Fruit fly (Drosophila melanogaster) whole organism, embryonic: ENCODE results near the gene Gyc89Da.

Experiments
- Atf-2 ChIP-seq: fragments of 200-800 bp; sonication (Bioruptor generic); optimal IDR thresholded peaks from 2 replicates; lab custom pipeline; 2016; ENCODE audit warnings: missing biosample characterization, missing genetic modification characterization
- Blimp-1 ChIP-seq: fragments of 200-800 bp; sonication (Bioruptor generic); optimal IDR thresholded peaks from 3 replicates; lab custom pipeline; 2018; ENCODE audit warnings: missing biosample characterization, missing genetic modification characterization, mild to moderate bottlenecking, moderate library complexity, missing genetic modification reagents
- BtbVII ChIP-seq: fragments of 200-800 bp; sonication (Bioruptor generic); optimal IDR thresholded peaks from 3 replicates; lab custom pipeline; 2017; ENCODE audit warnings: missing biosample characterization, mild to moderate bottlenecking, missing genetic modification characterization
- CG10321 ChIP-seq: fragments of 200-800 bp; sonication (Bioruptor generic); IDR thresholded peaks from 2 replicates; pipeline ENCODE4 v1.3.6; 2022; ENCODE audit warnings: missing biosample characterization, missing genetic modification characterization
- CG11247 ChIP-seq: fragments of 200-800 bp; sonication (Bioruptor generic); IDR thresholded peaks from 2 replicates; pipeline ENCODE4 v1.3.6; 2022; ENCODE audit warnings: missing biosample characterization, missing genetic modification characterization
- CG12299 ChIP-seq: fragments of 200-800 bp; sonication (Bioruptor generic); optimal IDR thresholded peaks from 2 replicates; lab custom pipeline; 2018; ENCODE audit warnings: missing biosample characterization, mild to moderate bottlenecking, missing genetic modification characterization
- CG1233 ChIP-seq: fragments of 200-800 bp; sonication (Bioruptor generic); optimal IDR thresholded peaks from 4 replicates; lab custom pipeline; 2018; ENCODE audit warnings: missing biosample characterization, mild to moderate bottlenecking, missing genetic modification characterization
- CG14441 ChIP-seq: fragments of 200-800 bp; sonication (Bioruptor generic); IDR thresholded peaks from 2 replicates; pipeline ENCODE4 v1.3.6; 2022; ENCODE audit warnings: missing biosample characterization, missing genetic modification characterization
- CG14860 ChIP-seq: fragments of 200-800 bp; sonication (Bioruptor generic); IDR thresholded peaks from 3 replicates; pipeline ENCODE4 v1.3.6; 2022; ENCODE audit warnings: missing biosample characterization, missing genetic modification characterization; ENCODE audit not compliant: partially characterized antibody
- CG15011 ChIP-seq: fragments of 200-800 bp; sonication (Bioruptor generic); optimal IDR thresholded peaks from 3 replicates; lab custom pipeline; 2018; ENCODE audit warnings: missing biosample characterization, mild to moderate bottlenecking, missing genetic modification characterization
- CG31388 ChIP-seq: fragments of 200-800 bp; sonication (Bioruptor generic); optimal IDR thresholded peaks from 2 replicates; lab custom pipeline; 2016; ENCODE audit warnings: missing biosample characterization, missing genetic modification characterization
- CG31441 ChIP-seq: fragments of 200-800 bp; sonication (Bioruptor generic); IDR thresholded peaks from 2 replicates; pipeline ENCODE4 v1.3.6; 2022; ENCODE audit warnings: missing biosample characterization, missing genetic modification characterization
- CG3726 ChIP-seq: fragments of 200-800 bp; sonication (Bioruptor generic); IDR thresholded peaks from 3 replicates; pipeline ENCODE4, ENCODE4 v1.3.6; 2022; ENCODE audit warnings: missing biosample characterization, missing genetic modification characterization
- CG6765 ChIP-seq: fragments of 200-800 bp; sonication (Bioruptor generic); optimal IDR thresholded peaks from 3 replicates; lab custom pipeline; 2017; ENCODE audit warnings: missing biosample characterization, mild to moderate bottlenecking, missing genetic modification characterization
- CG6854 ChIP-seq: fragments of 200-800 bp; sonication (Bioruptor generic); optimal IDR thresholded peaks from 3 replicates; lab custom pipeline; 2017; ENCODE audit warnings: missing biosample characterization, mild to moderate bottlenecking, missing genetic modification characterization
- CG7271 ChIP-seq: fragments of 200-800 bp; sonication (Bioruptor generic); optimal IDR thresholded peaks from 2 replicates; lab custom pipeline; 2018; ENCODE audit warnings: missing biosample characterization, mild to moderate bottlenecking, missing genetic modification characterization, moderate library complexity
- CG7357 ChIP-seq: fragments of 200-800 bp; sonication (Bioruptor generic); IDR thresholded peaks from 3 replicates; pipeline ENCODE4 v1.3.6; 2022; ENCODE audit warnings: missing biosample characterization, missing genetic modification characterization
- CG7745 ChIP-seq: fragments of 200-800 bp; sonication (Bioruptor generic); optimal IDR thresholded peaks from 2 replicates; lab custom pipeline; 2018; ENCODE audit warnings: missing biosample characterization, mild to moderate bottlenecking, missing genetic modification characterization, moderate library complexity
- D19A ChIP-seq: fragments of 200-800 bp; optimal IDR thresholded peaks from 3 replicates; lab custom pipeline; 2019; ENCODE audit warnings: missing biosample characterization, mild to moderate bottlenecking, missing genetic modification characterization, moderate library complexity
- Drgx ChIP-seq: fragments of 200-800 bp; sonication (Bioruptor generic); IDR thresholded peaks from 2 replicates; pipeline ENCODE4 v1.3.6; 2022; ENCODE audit warnings: missing biosample characterization, missing genetic modification characterization
- Hand ChIP-seq: fragments of 200-800 bp; sonication (Bioruptor generic); optimal IDR thresholded peaks from 2 replicates; lab custom pipeline; 2017; ENCODE audit warnings: mild to moderate bottlenecking, missing biosample characterization, missing genetic modification reagents, missing genetic modification characterization
- Hey ChIP-seq: fragments of 200-800 bp; sonication (Bioruptor generic); optimal IDR thresholded peaks from 3 replicates; lab custom pipeline; 2018; ENCODE audit warnings: missing biosample characterization, mild to moderate bottlenecking, missing genetic modification characterization
- Hmx ChIP-seq: fragments of 200-800 bp; sonication (Bioruptor generic); optimal IDR thresholded peaks from 2 replicates; lab custom pipeline; 2016; ENCODE audit warnings: missing biosample characterization, missing genetic modification characterization
- Med ChIP-seq: fragments of 200-800 bp; sonication (Bioruptor generic); peaks from one replicate; lab custom pipeline; 2016; ENCODE audit warnings: missing biosample characterization, missing genetic modification characterization, mild to moderate bottlenecking, inconsistent platforms, moderate library complexity
- Scr ChIP-seq: fragments of 200-800 bp; sonication (Bioruptor generic); IDR thresholded peaks from 2 replicates; pipeline ENCODE4 v1.3.6; 2022; ENCODE audit warnings: missing biosample characterization, missing genetic modification characterization; ENCODE audit not compliant: partially characterized antibody
- TFAM ChIP-seq: fragments of 200-800 bp; sonication (Bioruptor generic); optimal IDR thresholded peaks from 2 replicates; lab custom pipeline; 2017; ENCODE audit warnings: missing biosample characterization, missing genetic modification characterization, inconsistent platforms
- Taf1 ChIP-seq: fragments of 200-800 bp; sonication (Bioruptor generic); IDR thresholded peaks from 2 replicates; pipeline ENCODE4 v1.3.6; 2022; ENCODE audit warnings: missing biosample characterization, missing genetic modification characterization
- abd-A ChIP-seq: fragments of 200-800 bp; sonication (Bioruptor generic); optimal IDR thresholded peaks from 3 replicates; lab custom pipeline; 2019; ENCODE audit warnings: missing biosample characterization, mild to moderate bottlenecking, missing genetic modification characterization, moderate library complexity
- cg ChIP-seq: fragments of 200-800 bp; sonication (Bioruptor generic); optimal IDR thresholded peaks from 3 replicates; lab custom pipeline; 2019; ENCODE audit warnings: missing biosample characterization, mild to moderate bottlenecking, missing genetic modification characterization, moderate library complexity
- chm ChIP-seq: fragments of 200-800 bp; sonication (Bioruptor generic); IDR thresholded peaks from 2 replicates; pipeline ENCODE4 v1.3.6; 2022; ENCODE audit warnings: missing biosample characterization, missing genetic modification characterization
- fd96Cb ChIP-seq: fragments of 200-800 bp; sonication (Bioruptor generic); optimal IDR thresholded peaks from 2 replicates; lab custom pipeline; 2018; ENCODE audit warnings: missing biosample characterization, mild to moderate bottlenecking, missing genetic modification characterization, moderate library complexity
- hbn ChIP-seq: fragments of 200-800 bp; sonication (Bioruptor generic); IDR thresholded peaks from 2 replicates; pipeline ENCODE4 v1.3.6; 2022; ENCODE audit warnings: missing biosample characterization, missing genetic modification characterization; ENCODE audit not compliant: partially characterized antibody
- hkb ChIP-seq, 2 experiments: fragments of 200-800 bp in 1 of 2; fragments of >200 bp in 1 of 2; sonication (Bioruptor generic) in 1 of 2; IDR thresholded peaks in 1 of 2; optimal IDR thresholded peaks in 1 of 2; 2 replicates each; pipeline versions ENCODE4 v1.3.6 to Lab custom; 2017 to 2022; ENCODE audit warnings: missing biosample characterization in 1 of 2, missing genetic modification characterization in 1 of 2
- lilli ChIP-seq: fragments of 200-800 bp; sonication (Bioruptor generic); optimal IDR thresholded peaks from 3 replicates; lab custom pipeline; 2016; ENCODE audit warnings: missing biosample characterization, missing genetic modification characterization
- luna ChIP-seq: fragments of 200-800 bp; sonication (Bioruptor generic); optimal IDR thresholded peaks from 2 replicates; lab custom pipeline; 2016; ENCODE audit warnings: missing biosample characterization, missing genetic modification characterization
- otp ChIP-seq: fragments of 200-800 bp; sonication (Bioruptor generic); IDR thresholded peaks from 3 replicates; pipeline ENCODE4, ENCODE4 v1.3.6; 2022; ENCODE audit warnings: missing biosample characterization, missing genetic modification characterization
- pita ChIP-seq: fragments of 200-800 bp; sonication (Bioruptor generic); optimal IDR thresholded peaks from 2 replicates; lab custom pipeline; 2017; ENCODE audit warnings: missing biosample characterization, mild to moderate bottlenecking, missing genetic modification characterization
- run ChIP-seq: fragments of 200-800 bp; sonication (Bioruptor generic); optimal IDR thresholded peaks from 3 replicates; lab custom pipeline; 2018; ENCODE audit warnings: missing biosample characterization, mild to moderate bottlenecking, missing genetic modification characterization
- sd ChIP-seq: fragments of 200-800 bp; sonication (Bioruptor generic); optimal IDR thresholded peaks from 3 replicates; lab custom pipeline; 2018; ENCODE audit warnings: missing biosample characterization, mild to moderate bottlenecking, missing genetic modification characterization, moderate library complexity
- sens ChIP-seq: fragments of 200-800 bp; sonication (Bioruptor generic); peaks from one replicate; lab custom pipeline; 2016; ENCODE audit warnings: missing biosample characterization, missing genetic modification characterization
- sens-2 ChIP-seq: fragments of 200-800 bp; sonication (Bioruptor generic); IDR thresholded peaks from 2 replicates; pipeline ENCODE4 v1.3.6; 2022; ENCODE audit warnings: missing biosample characterization, missing genetic modification characterization
- sr ChIP-seq: fragments of 200-800 bp; sonication (Bioruptor generic); IDR thresholded peaks from 3 replicates; pipeline ENCODE4 v1.3.6; 2022; ENCODE audit warnings: missing biosample characterization, missing genetic modification characterization
- sug ChIP-seq: fragments of 200-800 bp; optimal IDR thresholded peaks from 2 replicates; lab custom pipeline; 2019; ENCODE audit warnings: missing biosample characterization, mild to moderate bottlenecking, missing genetic modification characterization, moderate library complexity
- tin ChIP-seq: fragments of 200-800 bp; sonication (Bioruptor generic); optimal IDR thresholded peaks from 3 replicates; lab custom pipeline; 2016; ENCODE audit warnings: missing biosample characterization, missing genetic modification characterization
- ttk ChIP-seq: fragments of 200-800 bp; sonication (Bioruptor generic); IDR thresholded peaks from 2 replicates; pipeline ENCODE4 v2.1.2; 2022; ENCODE audit warnings: missing biosample characterization, missing genetic modification characterization
- wek ChIP-seq: fragments of 200-800 bp; sonication (Bioruptor generic); optimal IDR thresholded peaks from 3 replicates; lab custom pipeline; 2018; ENCODE audit warnings: missing biosample characterization, mild to moderate bottlenecking, missing genetic modification characterization, moderate library complexity
- zen ChIP-seq: fragments of 200-800 bp; sonication (Bioruptor generic); optimal IDR thresholded peaks from 3 replicates; lab custom pipeline; 2018; ENCODE audit warnings: missing biosample characterization, mild to moderate bottlenecking, missing genetic modification characterization, moderate library complexity
- zfh1 ChIP-seq: fragments of 200-800 bp; sonication (Bioruptor generic); IDR thresholded peaks from 3 replicates; pipeline ENCODE4 v1.3.6; 2022; ENCODE audit warnings: missing biosample characterization, missing genetic modification characterization

Gyc89Da gene

DNA sequence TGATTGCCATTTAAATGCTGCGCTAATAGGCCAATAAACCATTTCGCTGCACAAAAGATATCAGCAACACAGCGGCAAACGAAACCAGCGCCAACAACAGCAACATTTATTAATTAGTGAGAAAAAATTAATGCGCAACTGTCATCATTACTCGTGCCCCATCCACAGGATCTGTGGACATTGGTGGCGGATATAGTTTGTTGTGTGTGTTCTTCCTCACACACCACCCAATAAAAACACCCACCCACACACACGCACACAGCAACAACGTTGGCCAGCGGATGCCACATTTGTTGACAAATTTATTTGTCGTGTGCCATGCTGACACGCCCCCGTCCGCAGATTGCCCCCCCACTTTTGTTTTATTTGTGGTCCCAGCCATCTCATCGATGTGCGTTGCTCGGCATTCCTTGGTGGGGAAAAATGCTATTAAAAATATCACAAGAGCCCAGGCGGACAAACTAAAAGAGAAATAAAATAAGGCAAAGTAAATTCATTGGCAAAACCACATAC, 45.8 kb downstream of the Gyc89Da start:
- TF ChIP-seq CG7271 (tag; lab: Kevin White, UChicago) (no peak), sens-2 (GFP tag; lab: Robert Waterston, UW) (no peak), CG7357 (no peak), hbn (GFP tag; lab: Robert Waterston, UW) (no peak), zen (tag; lab: Kevin White, UChicago) (peak; percentile 60), Med (GFP tag; lab: Kevin White, UChicago) (peak; percentile 51), Hey (tag; lab: Kevin White, UChicago) (peak; percentile 51), CG15011 (GFP tag; lab: Kevin White, UChicago) (no peak), CG31388 (GFP tag; lab: Kevin White, UChicago) (no peak), CG7745 (peak; percentile 45), CG11247 (GFP tag; lab: Robert Waterston, UW) (0 out of 2 replicates have a peak, but pooled peaks have one; percentile 13), tin (GFP tag; lab: Kevin White, UChicago) (no peak), Drgx (GFP tag; lab: Robert Waterston, UW) (no peak), hkb (optimal IDR thresholded peaks at IDR 0.05; lab: Kevin White, UChicago) (no peak), hkb (GFP tag; IDR thresholded peaks at IDR 0.05; lab: Robert Waterston, UW) (no peak), sr (GFP tag; lab: Robert Waterston, UW) (peak; percentile 85), run (peak; percentile 9), BtbVII (GFP tag; lab: Kevin White, UChicago) (no peak), sd (tag; lab: Kevin White, UChicago) (peak; percentile 88), CG6765 (GFP tag; lab: Kevin White, UChicago) (no peak), abd-A (tag; lab: Kevin White, UChicago) (peak; percentile 70), Taf1 (GFP tag; lab: Robert Waterston, UW) (no peak), TFAM (GFP tag; lab: Kevin White, UChicago) (no peak), CG14441 (no peak), cg (GFP tag; lab: Kevin White, UChicago) (peak; percentile 39), lilli (GFP tag; lab: Kevin White, UChicago) (no peak), sens (GFP tag; lab: Kevin White, UChicago) (peak; percentile 17), chm (GFP tag; lab: Robert Waterston, UW) (peak; percentile 29; the same call in 1 of the 2 replicates)

DNA sequence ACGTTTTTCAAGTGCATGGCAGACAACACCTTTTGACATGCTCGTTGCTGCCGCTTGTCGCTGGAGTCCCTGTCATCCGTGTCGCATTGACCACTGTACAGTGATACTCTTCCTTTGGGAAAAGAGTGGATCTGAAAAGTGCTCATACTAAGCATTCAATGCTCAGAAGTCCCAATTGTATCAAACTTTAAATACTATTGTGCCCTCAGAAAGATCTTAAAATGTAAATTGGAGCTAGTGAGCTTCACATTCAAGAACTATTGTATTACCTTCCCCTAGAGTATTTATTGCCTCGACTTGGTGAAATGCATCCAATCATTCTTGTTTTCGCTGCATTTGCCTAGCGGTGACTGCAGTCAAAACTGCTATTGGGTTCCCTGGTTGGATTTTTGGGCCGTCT, 51.0 kb downstream of the Gyc89Da start:
- TF ChIP-seq sug (tag; lab: Kevin White, UChicago) (no peak), Drgx (GFP tag; lab: Robert Waterston, UW) (0 out of 2 replicates have a peak, but pooled peaks have one; percentile 29), D19A (peak; percentile 98), Blimp-1 (peak; percentile 12)

DNA sequence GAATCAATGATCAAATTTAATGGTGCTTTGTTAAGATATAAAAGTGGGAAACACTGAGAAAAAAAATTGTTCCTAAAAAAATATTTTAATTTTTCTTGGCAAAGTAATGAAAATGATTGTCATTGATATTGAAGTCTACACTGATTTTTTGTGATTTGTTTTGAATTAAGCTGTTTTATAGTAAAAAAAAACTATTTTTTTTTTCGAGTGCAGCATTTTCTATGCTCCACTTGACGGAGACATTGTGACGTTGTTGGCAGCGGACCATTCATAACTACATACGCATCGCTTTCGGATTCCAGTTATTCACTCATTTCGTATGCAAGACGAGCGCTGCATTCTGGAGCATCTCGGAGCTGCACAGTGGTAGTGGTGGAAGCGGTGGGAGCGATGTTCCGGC, 51.8 kb downstream of the Gyc89Da start:
- peak; percentile 38; the same call in 1 of the 3 replicates for TF ChIP-seq CG3726 (GFP tag; lab: Robert Waterston, UW)
- TF ChIP-seq luna (GFP tag; lab: Kevin White, UChicago), result no peak
- peak; percentile 65 for TF ChIP-seq CG6854 (GFP tag; lab: Kevin White, UChicago)
- TF ChIP-seq Hmx (GFP tag; lab: Kevin White, UChicago), result no peak
- TF ChIP-seq Hand, result no peak
- no peak for TF ChIP-seq CG14860 (GFP tag; lab: Robert Waterston, UW)
- TF ChIP-seq pita (GFP tag; lab: Kevin White, UChicago), result no peak
- no peak for TF ChIP-seq wek (GFP tag; lab: Kevin White, UChicago)
- TF ChIP-seq CG31441, result peak; percentile 92
- TF ChIP-seq Scr (GFP tag; lab: Robert Waterston, UW), result no peak
- TF ChIP-seq otp (GFP tag; lab: Robert Waterston, UW), result peak; percentile 74
- TF ChIP-seq ttk (GFP tag; lab: Robert Waterston, UW), result peak; percentile 83
- no peak for TF ChIP-seq Atf-2
- TF ChIP-seq CG10321, result no peak
- TF ChIP-seq CG12299 (tag; lab: Kevin White, UChicago), result peak; percentile 26
- peak; percentile 87 for TF ChIP-seq zfh1 (GFP tag; lab: Robert Waterston, UW)
- TF ChIP-seq CG1233 (GFP tag; lab: Kevin White, UChicago), result peak; percentile 82
- TF ChIP-seq fd96Cb (tag; lab: Kevin White, UChicago), result peak; percentile 94
